Worm (Caenorhabditis elegans): Measurements from ENCODE around the gene C17F4.8.

- no peak for TF ChIP-seq aly-2 (tag; optimal IDR thresholded peaks at IDR 0.05)
- TF ChIP-seq lin-39 (tag; optimal IDR thresholded peaks at IDR 0.05): no peak
- TF ChIP-seq ceh-16 (tag; optimal IDR thresholded peaks at IDR 0.05): no peak
- TF ChIP-seq lin-11 (tag; optimal IDR thresholded peaks at IDR 0.05): no peak
- TF ChIP-seq nhr-11 (tag; optimal IDR thresholded peaks at IDR 0.05): no peak
- no peak for TF ChIP-seq skn-1 (tag; optimal IDR thresholded peaks at IDR 0.05)
- TF ChIP-seq zag-1 (tag; optimal IDR thresholded peaks at IDR 0.05): no peak
- no peak for TF ChIP-seq nhr-237 (tag; optimal IDR thresholded peaks at IDR 0.05)
- no peak for TF ChIP-seq ama-1 (optimal IDR thresholded peaks at IDR 0.05)
- TF ChIP-seq nhr-129 (tag; optimal IDR thresholded peaks at IDR 0.05): no peak
- TF ChIP-seq nhr-21 (tag; optimal IDR thresholded peaks at IDR 0.05): no peak
These were observed 11.9 kb downstream of the C17F4.8 start, which contains the start of gene ZC239.13 for ce11 chrII:3222686-3223085.
